Worm (Caenorhabditis elegans) whole organism, young adult: ENCODE measurements around the gene clec-191.

Experiments used
- F57A8.1 ChIP-seq: fragments of 200-800 bp; sonication (Bioruptor generic); optimal IDR thresholded peaks from 2 replicates; lab custom pipeline; 2018; ENCODE audit warnings: mild to moderate bottlenecking, missing genetic modification characterization, moderate library complexity, missing compliant biosample characterization
- Y95B8A.8 ChIP-seq: fragments of 200-800 bp; sonication (Bioruptor generic); IDR thresholded peaks from 2 replicates; pipeline ENCODE4 v1.3.6; 2022; ENCODE audit warnings: missing genetic modification reagents, missing genetic modification characterization, missing compliant biosample characterization
- aptf-2 ChIP-seq: fragments of 200-800 bp; sonication (Bioruptor generic); conservative IDR thresholded peaks from 2 replicates; pipeline ENCODE4 v1.3.6; 2022; ENCODE audit warnings: missing genetic modification reagents, missing genetic modification characterization, missing compliant biosample characterization
- aptf-3 ChIP-seq: fragments of 200-800 bp; sonication (Bioruptor generic); IDR thresholded peaks from 2 replicates; pipeline ENCODE4 v1.3.6; 2022; ENCODE audit warnings: missing genetic modification characterization, missing compliant biosample characterization
- hrde-1 ChIP-seq: sonication (generic microtip); optimal IDR thresholded peaks from 2 replicates; lab custom pipeline; 2016; ENCODE audit warnings: missing genetic modification characterization, mild to moderate bottlenecking, missing compliant biosample characterization, moderate library complexity, missing genotype, missing genetic modification reagents, borderline replicate concordance
- lag-1 ChIP-seq: fragments of 200-800 bp; sonication (Bioruptor generic); IDR thresholded peaks from 2 replicates; pipeline ENCODE4 v1.3.6; 2022; ENCODE audit warnings: missing genetic modification reagents, missing genetic modification characterization, missing compliant biosample characterization
- lin-26 ChIP-seq: fragments of 200-800 bp; sonication (Bioruptor generic); IDR thresholded peaks from 2 replicates; pipeline ENCODE4 v1.3.6; 2022; ENCODE audit warnings: missing genetic modification reagents, missing genetic modification characterization, missing compliant biosample characterization
- lin-35 ChIP-seq, 3 experiments: fragments of 150-350 bp in 2 of 3; sonication (generic microtip) in 1 of 3; optimal IDR thresholded peaks; 2 replicates each; lab custom pipeline; 2014 to 2018; ENCODE audit warnings: missing biosample characterization in 3 of 3, missing genetic modification characterization in 3 of 3, missing genetic modification reagents in 3 of 3
- lin-54 ChIP-seq: fragments of 200-800 bp; sonication (Bioruptor generic); optimal IDR thresholded peaks from 2 replicates; lab custom pipeline; 2018; ENCODE audit warnings: mild to moderate bottlenecking, missing genetic modification characterization, missing compliant biosample characterization
- snpc-4 ChIP-seq, 5 experiments: fragments of 150-350 bp in 1 of 5; sonication (generic microtip) in 4 of 5; optimal IDR thresholded peaks; 2 replicates each; lab custom pipeline; 2014 to 2018; ENCODE audit warnings: missing genetic modification characterization in 5 of 5, missing biosample characterization in 3 of 5, antibody characterized with exemption in 2 of 5, mild to moderate bottlenecking in 2 of 5, missing compliant biosample characterization in 2 of 5, missing genotype in 2 of 5, moderate library complexity in 2 of 5, missing genetic modification reagents in 1 of 5
- unc-62 ChIP-seq: fragments of 150-350 bp; optimal IDR thresholded peaks from 2 replicates; lab custom pipeline; 2014; ENCODE audit warnings: missing biosample characterization, missing genetic modification reagents, missing genetic modification characterization
- ztf-3 ChIP-seq: fragments of 200-800 bp; sonication (Bioruptor generic); optimal IDR thresholded peaks from 2 replicates; lab custom pipeline; 2018; ENCODE audit warnings: mild to moderate bottlenecking, missing genetic modification characterization, missing compliant biosample characterization
- ztf-6 ChIP-seq: fragments of 200-800 bp; sonication (Bioruptor generic); IDR thresholded peaks from 2 replicates; pipeline ENCODE4 v1.3.6; 2022; ENCODE audit warnings: missing genetic modification reagents, missing genetic modification characterization, missing compliant biosample characterization

DNA sequence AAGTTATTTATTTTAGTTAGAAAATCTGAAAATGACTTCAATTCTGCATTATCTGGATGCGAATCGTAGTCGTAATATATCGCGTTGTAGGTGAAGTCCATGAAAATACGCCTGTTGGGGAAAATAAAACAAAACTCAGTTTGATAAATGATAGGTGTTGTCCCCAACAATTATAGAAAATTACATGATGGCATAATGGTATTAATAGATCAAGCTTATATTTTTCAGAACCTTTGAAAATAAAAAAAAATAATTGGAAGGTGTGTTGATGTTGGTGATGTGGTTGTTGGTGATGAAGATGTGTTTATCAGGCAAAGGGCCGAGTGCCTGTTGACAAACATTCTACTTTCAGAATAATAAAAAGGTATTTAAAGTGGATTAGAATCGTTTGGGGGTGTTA, 42.0 kb downstream of the clec-191 start, which contains the start of gene srw-61:
- TF ChIP-seq lin-26 (GFP tag; lab: Robert Waterston, UW) = no peak
- TF ChIP-seq hrde-1 (tag; lab: Kevin White, UChicago) = no peak
- TF ChIP-seq F57A8.1 (GFP tag; lab: Kevin White, UChicago) = no peak
- TF ChIP-seq ztf-3 (GFP tag; lab: Kevin White, UChicago) = no peak
- no peak for TF ChIP-seq lin-54 (GFP tag; lab: Kevin White, UChicago)
- TF ChIP-seq lin-35 (GFP tag; optimal IDR thresholded peaks at IDR 0.05; lab: Kevin White, UChicago) = no peak
- TF ChIP-seq unc-62 (GFP tag; lab: Kevin White, UChicago) = no peak
- no peak for TF ChIP-seq snpc-4 (GFP tag; optimal IDR thresholded peaks at IDR 0.05; lab: Kevin White, UChicago)
- no peak for TF ChIP-seq snpc-4 (tag; optimal IDR thresholded peaks at IDR 0.05; lab: Kevin White, UChicago)
- TF ChIP-seq lag-1 (GFP tag; lab: Robert Waterston, UW) = no peak
- TF ChIP-seq Y95B8A.8 (GFP tag; lab: Robert Waterston, UW) = no peak
- no peak for TF ChIP-seq aptf-3 (GFP tag; lab: Robert Waterston, UW)
- TF ChIP-seq aptf-2 (GFP tag; lab: Robert Waterston, UW) = no peak
- no peak for TF ChIP-seq ztf-6 (GFP tag; lab: Robert Waterston, UW)
